Worm (Caenorhabditis elegans): Measurements from ENCODE around the gene F49E8.8.
A peak's percentile ranks its signal among the peaks of the same experiment; 100 is the strongest.

F49E8.8 gene

ce11 chrIV:7580062-7580614, 23.7 kb downstream of the F49E8.8 start, which contains the start of the genes cec-5 and nol-10 (continued):
- no peak for TF ChIP-seq hlh-17 (GFP tag; optimal IDR thresholded peaks at IDR 0.05; ENCODE audit: borderline replicate concordance)
- peak; percentile 57 for TF ChIP-seq unc-86 (tag; optimal IDR thresholded peaks at IDR 0.05)
- no peak for TF ChIP-seq pqm-1 (tag; optimal IDR thresholded peaks at IDR 0.05)
- TF ChIP-seq lin-35 (GFP tag; optimal IDR thresholded peaks at IDR 0.05): peak; percentile 78 to 87
- no peak for TF ChIP-seq vab-15 (tag; optimal IDR thresholded peaks at IDR 0.05)
- TF ChIP-seq unc-98 (GFP tag; IDR thresholded peaks at IDR 0.05): no peak
- no peak for TF ChIP-seq ama-1 (optimal IDR thresholded peaks at IDR 0.05)
- no peak for TF ChIP-seq unc-62 (GFP tag; optimal IDR thresholded peaks at IDR 0.05)
- TF ChIP-seq aha-1 (tag; optimal IDR thresholded peaks at IDR 0.05): no peak
- TF ChIP-seq hlh-4 (tag; optimal IDR thresholded peaks at IDR 0.05): no peak
- TF ChIP-seq fkh-8 (tag; optimal IDR thresholded peaks at IDR 0.05): peak; percentile 71
- TF ChIP-seq elt-2 (tag; optimal IDR thresholded peaks at IDR 0.05): peak; percentile 48
- TF ChIP-seq lin-15B (tag; optimal IDR thresholded peaks at IDR 0.05): peak; percentile 81
- TF ChIP-seq pag-3 (tag; optimal IDR thresholded peaks at IDR 0.05; ENCODE audit: borderline replicate concordance, insufficient read depth): no peak
- peak; percentile 23 for TF ChIP-seq lir-3 (tag; optimal IDR thresholded peaks at IDR 0.05; ENCODE audit: poor library complexity)
- TF ChIP-seq nhr-11 (tag; optimal IDR thresholded peaks at IDR 0.05): no peak
- no peak for TF ChIP-seq sox-4 (tag; optimal IDR thresholded peaks at IDR 0.05)
- no peak for TF ChIP-seq nhr-28 (tag; optimal IDR thresholded peaks at IDR 0.05)
- peak; percentile 34 for TF ChIP-seq snpc-4 (tag; optimal IDR thresholded peaks at IDR 0.05)
- peak; percentile 32 for TF ChIP-seq nhr-237 (tag; optimal IDR thresholded peaks at IDR 0.05)
- no peak for TF ChIP-seq aly-2 (tag; optimal IDR thresholded peaks at IDR 0.05)
- no peak for TF ChIP-seq tlp-1 (tag; optimal IDR thresholded peaks at IDR 0.05)
- TF ChIP-seq egl-27 (tag; optimal IDR thresholded peaks at IDR 0.05): peak in 1 of 2 experiments; percentile 33
- no peak for TF ChIP-seq nhr-12 (tag; optimal IDR thresholded peaks at IDR 0.05)
- no peak for TF ChIP-seq nhr-76 (tag; optimal IDR thresholded peaks at IDR 0.05)
- TF ChIP-seq nhr-71 (tag; optimal IDR thresholded peaks at IDR 0.05): peak; percentile 85
- TF ChIP-seq mef-2 (tag; optimal IDR thresholded peaks at IDR 0.05): no peak
- TF ChIP-seq fkh-10 (GFP tag; optimal IDR thresholded peaks at IDR 0.05): peak; percentile 3
- no peak for TF ChIP-seq ceh-63 (GFP tag; optimal IDR thresholded peaks at IDR 0.05)
- TF ChIP-seq lin-13 (GFP tag; optimal IDR thresholded peaks at IDR 0.05): peak; percentile 73
- peak; percentile 43 for TF ChIP-seq dsc-1 (tag; optimal IDR thresholded peaks at IDR 0.05)
- TF ChIP-seq C16A3.4 (tag; optimal IDR thresholded peaks at IDR 0.05): peak; percentile 79
- no peak for TF ChIP-seq fkh-4 (tag; optimal IDR thresholded peaks at IDR 0.05; ENCODE audit: borderline replicate concordance)
- TF ChIP-seq zag-1 (tag; optimal IDR thresholded peaks at IDR 0.05): peak; percentile 38
- no peak for TF ChIP-seq grh-1 (GFP tag; IDR thresholded peaks at IDR 0.05)
- no peak for TF ChIP-seq ces-1 (GFP tag; optimal IDR thresholded peaks at IDR 0.05)
- peak; percentile 47 for TF ChIP-seq F16B12.6 (tag; optimal IDR thresholded peaks at IDR 0.05)
- TF ChIP-seq ceh-90 (tag; optimal IDR thresholded peaks at IDR 0.05): no peak
- peak in 1 of 2 experiments; percentile 29 for TF ChIP-seq ztf-11 (tag; optimal IDR thresholded peaks at IDR 0.05)
- TF ChIP-seq nhr-90 (tag; optimal IDR thresholded peaks at IDR 0.05; ENCODE audit: poor library complexity): peak; percentile 55
- TF ChIP-seq nhr-85 (tag): no peak
- TF ChIP-seq fos-1 (tag; optimal IDR thresholded peaks at IDR 0.05): peak; percentile 53
- TF ChIP-seq pax-3 (tag; optimal IDR thresholded peaks at IDR 0.05): no peak
- TF ChIP-seq nhr-19 (GFP tag; conservative IDR thresholded peaks at IDR 0.05): peak; percentile 44
- TF ChIP-seq zip-4 (GFP tag; optimal IDR thresholded peaks at IDR 0.05): no peak
- no peak for TF ChIP-seq ceh-8 (GFP tag; optimal IDR thresholded peaks at IDR 0.05)
- TF ChIP-seq tbx-2 (tag; optimal IDR thresholded peaks at IDR 0.05): peak; percentile 73
- peak; percentile 42 for TF ChIP-seq rnt-1 (tag; optimal IDR thresholded peaks at IDR 0.05)
- peak; percentile 40 for TF ChIP-seq skn-1 (tag; optimal IDR thresholded peaks at IDR 0.05)

Data from whole organism, L1 larva.